Worm (Caenorhabditis elegans): ENCODE results near the gene T26A5.2.

- no peak for TF ChIP-seq drap-1 (GFP tag; optimal IDR thresholded peaks at IDR 0.05)
- TF ChIP-seq nhr-12 (tag; optimal IDR thresholded peaks at IDR 0.05), result no peak
- no peak for TF ChIP-seq snpc-4 (tag; optimal IDR thresholded peaks at IDR 0.05)
- TF ChIP-seq unc-39 (tag; optimal IDR thresholded peaks at IDR 0.05), result no peak
- TF ChIP-seq ceh-39 (tag; optimal IDR thresholded peaks at IDR 0.05), result no peak
- no peak for TF ChIP-seq blmp-1 (tag; optimal IDR thresholded peaks at IDR 0.05)
- TF ChIP-seq elt-1 (tag; optimal IDR thresholded peaks at IDR 0.05; ENCODE audit: borderline replicate concordance, insufficient read depth), result no peak
- no peak for TF ChIP-seq lin-13 (tag; optimal IDR thresholded peaks at IDR 0.05)
Measured at ce11 chrIII:6436308-6436707, 30.8 kb upstream of the T26A5.2 start, which contains the start of gene C05D11.1.
